Worm (Caenorhabditis elegans) whole organism, L4 larva: ENCODE measurements around the gene ssu-2.

Experiments used
- F26F4.8 ChIP-seq: fragments of 200-800 bp; sonication (Bioruptor generic); conservative IDR thresholded peaks from 2 replicates; pipeline ENCODE4 v1.3.6; 2022; ENCODE audit warnings: missing genetic modification characterization, missing compliant biosample characterization
- aly-2 ChIP-seq: sonication (generic microtip); optimal IDR thresholded peaks from 2 replicates; lab custom pipeline; 2018; ENCODE audit warnings: missing biosample characterization, missing genetic modification characterization
- ceh-20 ChIP-seq: fragments of 200-800 bp; sonication (Bioruptor generic); IDR thresholded peaks from 2 replicates; pipeline ENCODE4 v1.3.6; 2022; ENCODE audit warnings: missing genetic modification reagents, missing genetic modification characterization, missing compliant biosample characterization
- ceh-44 ChIP-seq: fragments of 200-800 bp; sonication (Bioruptor generic); IDR thresholded peaks from 2 replicates; pipeline ENCODE4 v1.3.6; 2022; ENCODE audit warnings: missing genetic modification reagents, missing genetic modification characterization, missing compliant biosample characterization
- ces-1 ChIP-seq: fragments of 150-350 bp; sonication (generic microtip); optimal IDR thresholded peaks from 4 replicates; lab custom pipeline; 2014; ENCODE audit warnings: missing biosample characterization, missing genetic modification reagents, missing genetic modification characterization
- daf-12 ChIP-seq: fragments of 150-350 bp; optimal IDR thresholded peaks from 2 replicates; lab custom pipeline; 2014; ENCODE audit warnings: missing biosample characterization, missing genetic modification reagents, missing genetic modification characterization
- daf-16 ChIP-seq, 3 experiments: sonication (generic microtip); optimal IDR thresholded peaks; 2 replicates each; lab custom pipeline; 2016 to 2017; ENCODE audit warnings: missing genetic modification characterization in 3 of 3, missing genetic modification reagents in 3 of 3, mild to moderate bottlenecking in 2 of 3, missing compliant biosample characterization in 2 of 3, missing biosample characterization in 1 of 3, moderate library complexity in 1 of 3
- daf-19 ChIP-seq: fragments of 200-800 bp; sonication (Bioruptor generic); conservative IDR thresholded peaks from 2 replicates; pipeline ENCODE4 v1.3.6; 2022; ENCODE audit warnings: missing genetic modification characterization, missing compliant biosample characterization
- dmd-9 ChIP-seq: fragments of 200-800 bp; sonication (Bioruptor generic); IDR thresholded peaks from 2 replicates; pipeline ENCODE4 v1.3.6; 2022; ENCODE audit warnings: missing genetic modification reagents, missing genetic modification characterization, missing compliant biosample characterization
- hif-1 ChIP-seq, 2 experiments: sonication (generic microtip); optimal IDR thresholded peaks; 2 replicates each; lab custom pipeline; 2016 to 2017; ENCODE audit warnings: missing compliant biosample characterization in 2 of 2, missing genetic modification characterization in 2 of 2, missing genetic modification reagents in 2 of 2, missing genotype in 2 of 2, mild to moderate bottlenecking in 1 of 2
- hlh-30 ChIP-seq: sonication (generic microtip); optimal IDR thresholded peaks from 2 replicates; lab custom pipeline; 2017; ENCODE audit warnings: antibody characterized with exemption, mild to moderate bottlenecking, missing genetic modification characterization, missing compliant biosample characterization; ENCODE audit not compliant: insufficient read depth
- jun-1 ChIP-seq: fragments of 150-350 bp; optimal IDR thresholded peaks from 2 replicates; lab custom pipeline; 2014; ENCODE audit warnings: missing biosample characterization, missing genetic modification reagents, missing genetic modification characterization
- lin-29 ChIP-seq: fragments of 200-800 bp; sonication (Bioruptor generic); IDR thresholded peaks from 2 replicates; pipeline ENCODE4 v1.3.6; 2022; ENCODE audit warnings: missing genetic modification reagents, missing genetic modification characterization, missing compliant biosample characterization
- lin-38 ChIP-seq: fragments of 200-800 bp; sonication (Bioruptor generic); IDR thresholded peaks from 2 replicates; pipeline ENCODE4 v1.3.6; 2022; ENCODE audit warnings: missing genetic modification reagents, missing genetic modification characterization, missing compliant biosample characterization
- lsy-2 ChIP-seq, 2 experiments: fragments of 150-350 bp in 1 of 2; sonication (generic microtip) in 1 of 2; optimal IDR thresholded peaks; 2 replicates each; lab custom pipeline; 2014 to 2017; ENCODE audit warnings: missing biosample characterization in 2 of 2, missing genetic modification characterization in 2 of 2
- mdl-1 ChIP-seq, 2 experiments: fragments of 150-350 bp in 1 of 2; sonication (generic microtip) in 1 of 2; optimal IDR thresholded peaks; 2 replicates each; lab custom pipeline; 2014 to 2017; ENCODE audit warnings: missing biosample characterization in 2 of 2, missing genetic modification characterization in 2 of 2
- mdt-29 ChIP-seq: fragments of 200-800 bp; sonication (Bioruptor generic); IDR thresholded peaks from 2 replicates; pipeline ENCODE4 v1.3.6; 2022; ENCODE audit warnings: missing genetic modification reagents, missing genetic modification characterization, missing compliant biosample characterization
- mes-2 ChIP-seq: sonication (generic microtip); optimal IDR thresholded peaks from 2 replicates; lab custom pipeline; 2016; ENCODE audit warnings: missing genotype, mild to moderate bottlenecking, missing genetic modification characterization, missing compliant biosample characterization; ENCODE audit not compliant: poor library complexity, severe bottlenecking
- mxl-3 ChIP-seq: fragments of 200-800 bp; sonication (Bioruptor generic); optimal IDR thresholded peaks from 2 replicates; lab custom pipeline; 2018; ENCODE audit warnings: mild to moderate bottlenecking, missing genetic modification characterization, missing compliant biosample characterization
- nhr-10 ChIP-seq: fragments of 150-350 bp; optimal IDR thresholded peaks from 2 replicates; lab custom pipeline; 2014; ENCODE audit warnings: missing biosample characterization, missing genetic modification characterization
- nhr-11 ChIP-seq: fragments of 150-350 bp; optimal IDR thresholded peaks from 2 replicates; lab custom pipeline; 2014; ENCODE audit warnings: missing biosample characterization, missing genetic modification characterization
- nhr-25 ChIP-seq: sonication (generic microtip); optimal IDR thresholded peaks from 2 replicates; lab custom pipeline; 2017; ENCODE audit warnings: missing genetic modification characterization, mild to moderate bottlenecking, missing compliant biosample characterization, antibody characterized with exemption, moderate library complexity, borderline replicate concordance; ENCODE audit not compliant: insufficient read depth
- nhr-28 ChIP-seq: fragments of 150-350 bp; optimal IDR thresholded peaks from 2 replicates; lab custom pipeline; 2014; ENCODE audit warnings: missing biosample characterization, missing genetic modification characterization
- nhr-41 ChIP-seq: fragments of 200-800 bp; sonication (Bioruptor generic); IDR thresholded peaks from 2 replicates; pipeline ENCODE4 v1.3.6; 2022; ENCODE audit warnings: missing genetic modification reagents, missing genetic modification characterization, missing compliant biosample characterization
- nhr-42 ChIP-seq: fragments of 200-800 bp; sonication (Bioruptor generic); IDR thresholded peaks from 2 replicates; pipeline ENCODE4 v1.3.6; 2022; ENCODE audit warnings: missing genetic modification characterization, missing compliant biosample characterization
- nhr-6 ChIP-seq: fragments of 150-350 bp; optimal IDR thresholded peaks from 2 replicates; lab custom pipeline; 2014; ENCODE audit warnings: missing biosample characterization, missing genetic modification characterization
- pha-4 ChIP-seq, 2 experiments: fragments of 150-350 bp in 1 of 2; fragments of 200-800 bp in 1 of 2; sonication (Bioruptor generic) in 1 of 2; IDR thresholded peaks in 1 of 2; optimal IDR thresholded peaks in 1 of 2; 2 replicates each; pipeline versions ENCODE4 v1.3.6 to Lab custom; 2014 to 2022; ENCODE audit warnings: missing genetic modification characterization in 2 of 2, missing genetic modification reagents in 2 of 2, missing biosample characterization in 1 of 2, missing compliant biosample characterization in 1 of 2
- rbr-2 ChIP-seq: sonication (generic microtip); optimal IDR thresholded peaks from 2 replicates; lab custom pipeline; 2016; ENCODE audit warnings: missing genotype, missing genetic modification characterization, missing compliant biosample characterization
- sdz-12 ChIP-seq: fragments of 200-800 bp; sonication (Bioruptor generic); optimal IDR thresholded peaks from 2 replicates; lab custom pipeline; 2018; ENCODE audit warnings: mild to moderate bottlenecking, missing genetic modification characterization, missing compliant biosample characterization
- set-16 ChIP-seq: fragments of 200-800 bp; sonication (Bioruptor generic); IDR thresholded peaks from 2 replicates; pipeline ENCODE4 v1.3.6; 2022; ENCODE audit warnings: missing genetic modification reagents, missing genetic modification characterization, missing compliant biosample characterization
- skn-1 ChIP-seq: fragments of 150-350 bp; optimal IDR thresholded peaks from 2 replicates; lab custom pipeline; 2014; ENCODE audit warnings: missing biosample characterization, missing genetic modification characterization
- snpc-1.2 ChIP-seq: fragments of 200-800 bp; sonication (Bioruptor generic); IDR thresholded peaks from 2 replicates; pipeline ENCODE4 v1.3.6; 2022; ENCODE audit warnings: missing genetic modification reagents, missing genetic modification characterization, missing compliant biosample characterization
- snpc-4 ChIP-seq: fragments of 150-350 bp; optimal IDR thresholded peaks from 2 replicates; lab custom pipeline; 2014; ENCODE audit warnings: missing biosample characterization, missing genetic modification characterization
- tag-97 ChIP-seq: fragments of 200-800 bp; sonication (Bioruptor generic); IDR thresholded peaks from 2 replicates; pipeline ENCODE4 v1.3.6; 2022; ENCODE audit warnings: missing genetic modification characterization, missing compliant biosample characterization
- unc-62 ChIP-seq, 3 experiments: fragments of 150-350 bp in 1 of 3; sonication (generic microtip); optimal IDR thresholded peaks in 2 of 3; peaks in 1 of 3; 1 replicate in 1 of 3; 2 replicates in 2 of 3; lab custom pipeline; 2014 to 2017; ENCODE audit warnings: missing biosample characterization in 3 of 3, missing genetic modification characterization in 3 of 3, missing genetic modification reagents in 3 of 3, missing genotype in 1 of 3
- zfp-3 ChIP-seq: fragments of 200-800 bp; sonication (Bioruptor generic); conservative IDR thresholded peaks from 2 replicates; pipeline ENCODE4 v1.3.6; 2022; ENCODE audit warnings: missing genetic modification reagents, missing genetic modification characterization, missing compliant biosample characterization
- ztf-11 ChIP-seq: fragments of 150-350 bp; optimal IDR thresholded peaks from 2 replicates; lab custom pipeline; 2014; ENCODE audit warnings: missing biosample characterization, missing genetic modification characterization
- ztf-7 ChIP-seq: fragments of 150-350 bp; optimal IDR thresholded peaks from 2 replicates; lab custom pipeline; 2014; ENCODE audit warnings: missing biosample characterization, missing genetic modification characterization

The ssu-2 gene

DNA sequence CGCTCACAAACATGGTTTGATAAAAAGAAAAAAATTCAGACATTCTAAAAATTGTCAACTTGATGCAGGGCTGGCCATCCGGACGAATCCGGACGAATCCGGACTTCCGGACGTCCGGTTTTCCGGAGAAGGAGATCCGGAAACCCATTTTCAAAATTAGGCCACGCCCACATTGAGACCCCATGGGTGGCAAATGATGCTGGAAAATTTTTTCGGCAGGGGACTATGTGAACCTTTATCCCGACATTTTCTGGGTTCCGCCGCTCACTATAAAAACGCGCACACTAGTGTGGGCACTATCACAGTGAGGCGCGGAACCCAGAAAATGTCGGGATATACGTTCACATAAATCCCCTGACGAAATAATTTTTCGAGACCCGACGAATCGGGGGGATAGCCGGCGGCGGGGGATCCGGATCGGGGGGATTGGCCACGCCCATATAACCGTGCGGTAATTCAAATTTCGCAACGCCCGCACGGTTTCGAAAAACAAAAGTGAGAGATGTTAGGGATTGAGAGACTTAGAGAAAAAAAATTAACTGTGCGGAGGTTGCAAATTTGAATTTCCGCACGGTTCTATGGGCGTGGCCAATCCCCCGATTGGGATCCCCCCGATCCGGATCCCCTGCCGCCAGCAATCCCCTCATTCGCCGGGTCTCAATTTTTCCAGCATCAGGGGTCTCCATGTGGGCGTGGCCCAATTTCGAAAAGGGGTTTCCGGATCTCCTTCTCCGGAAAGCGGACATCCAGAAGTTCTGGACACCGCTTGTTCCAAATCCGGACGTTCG is 26.9 kb downstream of the ssu-2 start:
- TF ChIP-seq ceh-20 (no peak), nhr-11 (no peak), snpc-1.2 (GFP tag; lab: Robert Waterston, UW) (peak; percentile 96), mes-2 (no peak), lin-38 (GFP tag; lab: Robert Waterston, UW) (peak; percentile 48; the same call in 1 of the 2 replicates), F26F4.8 (no peak), tag-97 (GFP tag; lab: Robert Waterston, UW) (no peak), nhr-41 (GFP tag; lab: Robert Waterston, UW) (no peak), hif-1 (tag; optimal IDR thresholded peaks at IDR 0.05; lab: Kevin White, UChicago) (no peak), daf-19 (GFP tag; lab: Robert Waterston, UW) (no peak), pha-4 (GFP tag; IDR thresholded peaks at IDR 0.05; lab: Robert Waterston, UW) (0 out of 2 replicates have a peak, but pooled peaks have one; percentile 26), pha-4 (tag; optimal IDR thresholded peaks at IDR 0.05; lab: Kevin White, UChicago) (no peak), ztf-11 (no peak), zfp-3 (GFP tag; lab: Robert Waterston, UW) (no peak), nhr-6 (no peak), ceh-44 (no peak), hlh-30 (tag; lab: Kevin White, UChicago) (no peak), daf-16 (GFP tag; optimal IDR thresholded peaks at IDR 0.05; lab: Kevin White, UChicago) (no peak), daf-16 (tag; optimal IDR thresholded peaks at IDR 0.05; lab: Kevin White, UChicago) (no peak), nhr-42 (no peak), mdt-29 (GFP tag; lab: Robert Waterston, UW) (0 out of 2 replicates have a peak, but pooled peaks have one; percentile 18), ces-1 (no peak), mdl-1 (tag; optimal IDR thresholded peaks at IDR 0.05; lab: Kevin White, UChicago) (no peak), sdz-12 (GFP tag; lab: Kevin White, UChicago) (no peak), set-16 (GFP tag; lab: Robert Waterston, UW) (peak; percentile 80), mxl-3 (GFP tag; lab: Kevin White, UChicago) (no peak), snpc-4 (tag; lab: Kevin White, UChicago) (no peak), nhr-10 (tag; lab: Kevin White, UChicago) (no peak), dmd-9 (no peak), aly-2 (tag; lab: Kevin White, UChicago) (no peak), lsy-2 (tag; optimal IDR thresholded peaks at IDR 0.05; lab: Kevin White, UChicago) (no peak), lin-29 (no peak), ztf-7 (tag; lab: Kevin White, UChicago) (no peak), rbr-2 (tag; lab: Kevin White, UChicago) (no peak), skn-1 (no peak)

DNA sequence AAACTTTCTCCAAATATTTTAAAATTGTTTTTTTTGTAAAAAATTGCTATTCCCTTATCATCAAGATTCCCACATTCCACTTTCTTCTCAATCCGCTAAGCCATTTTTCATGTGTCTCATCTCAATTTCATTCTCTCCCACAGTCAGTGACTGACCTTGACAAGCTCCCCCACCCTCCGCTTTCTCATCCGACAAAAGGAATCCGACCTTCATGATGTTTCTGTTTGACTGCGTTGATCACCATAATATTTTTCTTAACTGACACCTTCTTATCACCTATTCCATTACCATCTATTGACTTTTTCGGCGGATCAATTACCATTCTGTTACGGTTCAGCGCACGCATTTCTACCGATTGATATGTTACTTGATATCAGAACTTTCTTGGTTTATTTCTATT is 28.0 kb downstream of the ssu-2 start:
- TF ChIP-seq jun-1 (tag; lab: Kevin White, UChicago) (no peak), unc-62 (GFP tag; optimal IDR thresholded peaks at IDR 0.05 in 1 of 2; lab: Kevin White, UChicago) (peak in 1 of 2 experiments; percentile 62), unc-62 (tag; optimal IDR thresholded peaks at IDR 0.05; lab: Kevin White, UChicago) (no peak), nhr-28 (peak; percentile 49), daf-12 (tag; lab: Kevin White, UChicago) (no peak), nhr-25 (tag; lab: Kevin White, UChicago) (peak; percentile 11)
